Fruit fly (Drosophila melanogaster): ENCODE data around the gene D12.
A peak's percentile ranks its signal among the peaks of the same experiment; 100 is the strongest.

The D12 gene

DNA sequence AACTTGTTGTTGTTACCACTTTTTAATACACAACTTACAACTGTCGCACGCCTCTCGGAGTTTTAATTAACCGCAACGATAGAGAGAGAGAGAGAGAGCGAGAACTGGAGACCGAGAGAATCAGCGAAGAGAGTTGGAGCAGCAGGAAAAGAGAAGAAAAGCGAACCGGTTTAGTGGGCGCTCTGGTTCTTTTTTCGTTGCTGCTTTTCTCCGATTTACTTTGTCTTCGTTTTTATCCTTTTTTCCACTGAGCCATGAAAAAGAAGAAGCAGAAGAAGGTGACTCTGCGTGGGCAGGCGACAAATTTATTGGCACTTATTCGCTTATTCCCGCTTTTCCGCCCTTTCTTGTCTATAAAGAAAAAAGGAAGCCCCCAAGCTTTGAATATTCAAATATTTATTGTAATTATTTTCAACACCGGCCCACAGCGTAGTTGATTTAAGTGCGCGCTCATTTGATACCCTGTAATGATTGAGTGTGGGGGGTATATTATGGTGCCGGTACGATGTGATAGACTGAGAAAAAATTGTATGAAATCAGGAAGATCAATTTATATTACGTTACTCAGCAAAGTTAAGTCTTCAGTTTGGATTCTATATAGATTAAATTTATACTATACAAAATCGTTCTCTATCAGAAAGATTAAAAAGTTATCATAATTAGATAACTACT, 16.8 kb downstream of the D12 start:
- TF ChIP-seq CG17801 (GFP tag; optimal IDR thresholded peaks at IDR 0.05; ENCODE audit: partially characterized antibody) = no peak

DNA sequence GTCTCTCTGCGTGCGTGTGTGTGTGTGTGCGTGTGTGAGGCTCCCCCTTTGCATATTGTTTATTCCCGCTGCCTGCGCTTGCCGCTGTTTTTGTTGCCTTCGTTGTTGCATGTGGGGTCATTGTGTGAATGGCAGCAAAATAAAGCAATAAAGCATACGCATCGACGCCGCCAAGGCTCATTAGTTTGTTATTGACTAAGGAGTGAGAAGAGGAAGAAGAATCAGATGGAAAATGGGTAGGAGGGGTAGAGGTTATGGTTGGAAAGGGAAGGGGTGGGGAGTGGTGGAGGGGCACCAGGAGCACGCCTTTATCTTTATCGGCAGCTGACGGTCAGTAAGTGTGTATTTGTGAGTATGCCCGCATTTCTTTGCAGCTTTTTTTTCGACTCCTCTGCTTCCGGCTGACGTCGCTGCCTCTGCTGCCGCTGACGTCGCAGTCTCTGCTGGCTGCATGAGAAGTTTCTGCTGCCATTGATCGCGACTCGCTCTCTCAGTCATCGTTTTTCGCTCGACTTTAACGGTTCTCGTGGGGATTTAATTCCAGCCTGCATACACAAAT, 17.7 kb downstream of the D12 start:
- no peak for TF ChIP-seq CG17801 (GFP tag; optimal IDR thresholded peaks at IDR 0.05; ENCODE audit: partially characterized antibody)

DNA sequence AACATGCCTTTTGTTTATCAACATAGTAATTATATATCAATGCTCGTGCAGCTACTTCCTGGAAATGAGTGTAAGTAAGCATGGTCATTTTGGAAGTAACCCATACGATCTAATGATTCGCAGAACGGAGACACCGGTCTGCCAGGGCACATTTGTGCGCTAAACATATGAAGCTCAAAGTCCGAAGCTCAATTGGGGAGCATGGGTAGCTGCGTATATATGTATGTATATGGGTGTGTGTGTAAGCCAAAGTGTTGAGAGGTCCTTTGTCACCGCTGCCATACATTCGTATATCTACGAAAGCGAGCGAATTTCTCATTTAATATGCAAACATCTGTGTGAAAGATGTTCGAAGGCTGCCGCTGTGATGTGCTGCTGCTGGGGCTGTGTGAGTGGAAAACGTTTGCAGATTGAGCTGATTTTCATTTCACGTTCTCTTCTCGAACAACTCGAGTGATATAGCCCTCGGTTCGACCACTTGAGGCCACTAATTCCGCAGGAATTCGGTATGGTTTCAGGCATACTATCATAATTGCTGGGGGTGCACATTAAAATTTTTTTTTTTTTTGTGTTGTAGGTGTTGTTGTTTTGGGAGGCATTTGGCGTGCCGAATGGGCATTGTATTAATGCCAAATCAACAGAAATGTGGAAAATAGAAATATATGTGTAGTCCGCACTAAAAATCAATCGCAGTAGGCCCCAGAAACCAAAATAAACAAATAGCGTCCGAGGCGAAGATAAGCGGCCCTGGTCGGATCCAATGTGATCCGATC, 18.9 kb downstream of the D12 start:
- TF ChIP-seq CG17801 (GFP tag; optimal IDR thresholded peaks at IDR 0.05; ENCODE audit: partially characterized antibody) = no peak

DNA sequence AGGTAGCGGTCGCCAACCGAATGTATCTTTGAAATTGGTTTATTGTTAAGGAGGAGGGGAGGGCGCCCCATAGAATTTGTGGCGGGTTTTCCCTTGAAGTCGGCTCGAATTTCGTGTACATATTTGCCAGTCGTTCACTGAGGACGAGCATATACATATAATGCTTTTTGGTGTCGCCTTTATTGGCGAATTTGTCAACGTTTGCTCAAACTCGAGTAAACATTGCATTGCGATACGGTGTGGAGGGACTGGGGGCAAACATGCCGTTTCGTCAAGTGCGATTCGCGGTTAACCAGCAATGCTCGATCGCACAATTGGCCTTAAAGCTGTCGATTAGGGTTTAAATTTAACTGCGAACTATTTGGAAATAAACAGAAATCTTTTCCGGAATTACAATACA, 19.6 kb downstream of the D12 start:
- no peak for TF ChIP-seq CG17801 (GFP tag; optimal IDR thresholded peaks at IDR 0.05; ENCODE audit: partially characterized antibody)

DNA sequence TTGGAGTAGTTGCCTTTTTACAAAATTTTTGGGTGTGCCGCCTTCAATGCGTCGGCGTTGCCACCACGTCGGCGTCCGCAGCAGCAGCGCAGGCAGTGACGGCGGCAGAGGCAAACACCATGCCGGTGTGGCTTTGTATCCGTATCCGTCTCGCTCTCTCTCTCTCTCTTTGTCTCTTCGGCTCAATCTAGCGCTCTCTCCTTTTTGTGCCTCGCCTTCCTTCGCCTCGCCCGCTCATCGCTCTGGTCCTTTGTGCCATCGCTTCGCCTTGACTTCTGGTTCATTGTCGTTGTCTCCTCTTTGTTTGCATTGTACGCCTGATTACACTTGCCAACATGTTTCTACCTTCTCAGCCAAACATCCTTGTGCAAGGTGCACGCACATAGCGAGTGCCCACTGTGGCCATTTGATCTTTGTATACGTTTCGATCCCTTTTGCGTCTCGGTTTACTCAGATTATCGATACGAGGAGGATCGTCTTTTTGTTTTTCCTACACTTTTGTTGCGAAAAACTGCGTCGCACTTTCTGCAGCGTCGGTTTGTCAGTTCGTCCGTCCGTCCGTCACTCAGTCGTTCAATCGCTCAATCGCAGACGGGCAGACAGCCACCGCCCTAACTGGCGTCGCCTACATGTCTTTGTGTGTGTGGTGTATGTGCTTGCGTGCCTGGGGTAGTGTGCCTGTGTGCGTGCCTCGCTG, 20.7 kb downstream of the D12 start:
- peak; percentile 41 for TF ChIP-seq CG17801 (GFP tag; optimal IDR thresholded peaks at IDR 0.05; ENCODE audit: partially characterized antibody)

DNA sequence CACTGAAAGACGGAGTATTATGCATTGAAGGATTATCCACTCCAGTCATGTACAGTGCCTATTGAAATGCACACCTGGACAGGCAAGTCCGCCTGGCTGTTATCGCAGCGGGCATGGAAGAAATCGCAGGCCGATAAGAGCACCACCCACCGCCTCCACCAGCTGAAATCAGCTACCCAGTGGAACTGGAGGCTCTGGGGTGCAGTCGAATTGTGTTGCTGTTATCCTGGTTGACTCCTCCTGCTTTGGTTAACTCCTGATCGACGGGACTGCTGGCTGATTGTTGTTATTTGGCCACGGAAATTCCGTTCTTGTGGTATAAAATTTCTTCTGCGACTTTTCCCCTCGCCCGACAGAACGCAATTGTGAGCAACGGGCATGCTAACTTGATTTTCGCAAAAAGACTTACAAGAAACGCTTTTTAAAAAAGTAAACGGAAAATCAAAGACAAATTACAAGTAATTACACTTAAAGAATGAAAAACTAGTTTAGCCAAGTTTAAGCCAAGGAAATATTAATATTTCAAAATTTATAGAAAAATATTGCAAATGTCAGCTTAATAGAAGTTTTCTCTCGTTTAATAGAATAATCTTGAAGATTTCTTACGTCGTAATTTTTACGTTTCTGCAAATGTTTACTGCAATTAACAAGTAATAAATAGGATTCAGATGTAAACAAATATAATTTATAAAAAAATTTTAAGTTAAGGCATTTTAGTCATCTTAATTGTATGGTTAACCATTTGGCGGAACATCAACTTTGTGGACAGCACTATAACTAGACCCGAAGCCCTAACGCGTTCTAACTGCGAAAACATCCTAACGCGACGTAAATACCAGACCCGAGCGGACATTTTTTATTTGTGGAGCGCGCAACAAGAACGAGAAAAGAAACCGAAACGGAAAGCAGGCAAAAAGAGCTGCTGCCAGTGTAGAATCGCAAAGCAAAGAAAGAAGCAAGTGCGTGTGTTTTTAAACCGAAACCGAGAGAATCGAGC, 22.0 kb downstream of the D12 start, which contains the start of the genes CG13398 and Akap200:
Gene CG13398, minus strand, starts transcription at position 370 of the 997 bp plus-strand sequence.
Gene Akap200, plus strand, starts transcription at position 804 of the 997 bp plus-strand sequence.
- TF ChIP-seq CG17801 (GFP tag; optimal IDR thresholded peaks at IDR 0.05; ENCODE audit: partially characterized antibody) = peak; percentile 70

DNA sequence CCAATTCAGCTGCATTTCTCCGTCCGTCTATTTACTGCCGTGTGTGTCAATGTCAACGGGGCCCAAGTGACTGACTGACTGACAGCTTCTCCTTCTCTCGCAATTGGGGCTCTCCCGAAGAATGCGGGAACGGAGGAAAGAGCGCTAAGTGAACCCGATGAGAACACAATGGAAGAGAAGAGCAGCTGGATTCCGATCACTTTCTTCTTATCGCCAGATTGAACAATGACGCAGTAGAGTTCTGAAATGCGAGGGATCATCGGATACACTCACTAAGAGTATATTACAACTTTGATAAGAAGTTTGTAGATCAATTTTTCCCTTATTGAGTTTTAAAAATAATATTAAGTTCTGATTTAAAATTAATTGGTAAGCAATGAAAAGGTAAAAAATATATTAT, 25.6 kb downstream of the D12 start, which contains the start of gene Naglu:
Gene Naglu, minus strand, starts transcription at position 339 of the 400 bp plus-strand sequence.
- no peak for TF ChIP-seq CG17801 (GFP tag; optimal IDR thresholded peaks at IDR 0.05; ENCODE audit: partially characterized antibody)

DNA sequence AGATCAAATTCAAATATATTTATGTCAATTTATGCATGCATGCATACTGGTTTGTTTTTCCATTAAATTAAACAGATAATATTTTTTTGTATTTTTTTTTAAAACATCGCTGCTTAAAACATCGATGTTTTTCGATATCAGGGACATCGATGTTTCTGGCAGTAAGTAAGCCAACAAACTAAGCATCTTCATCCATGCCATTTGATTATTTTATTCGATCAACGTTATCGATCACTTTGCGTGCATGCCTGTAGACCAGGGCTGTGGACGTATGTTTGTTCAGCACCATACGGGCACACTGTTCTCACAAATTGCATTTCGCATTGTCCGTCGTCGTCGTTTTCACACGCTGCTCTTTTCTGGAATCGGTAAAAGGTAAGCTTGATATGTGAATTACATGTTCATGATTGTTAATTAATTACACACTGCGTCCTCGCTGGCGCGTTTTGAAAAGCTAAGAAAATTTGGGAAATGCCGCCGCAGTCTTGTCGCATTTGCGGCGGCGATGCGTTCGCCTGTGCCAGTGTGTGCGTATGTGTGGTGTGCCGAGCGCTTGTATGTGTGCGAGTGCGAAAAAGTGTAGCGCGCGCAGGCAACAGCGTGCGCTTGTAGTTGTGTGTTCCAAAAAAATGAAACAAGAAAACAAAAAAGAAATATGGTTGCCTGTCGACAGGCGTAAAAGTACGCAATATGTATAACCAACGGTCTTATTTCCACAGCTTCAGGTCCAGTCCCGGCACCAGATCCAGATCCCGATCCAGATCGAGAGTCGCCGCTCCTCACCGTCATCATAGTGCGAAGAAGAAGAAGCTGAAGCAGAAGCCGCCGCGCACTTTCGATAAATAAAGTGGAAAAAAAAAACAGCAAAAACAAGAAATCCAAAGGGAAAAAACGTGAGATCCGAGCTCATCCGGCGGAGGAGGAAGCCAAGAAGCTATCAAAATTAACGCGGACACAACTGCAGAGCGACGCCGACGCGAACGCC, 33.6 kb downstream of the D12 start, which contains the start of gene emb:
Gene emb, plus strand, starts transcription at position 288 of the 985 bp plus-strand sequence.
- peak; percentile 67 for TF ChIP-seq CG17801 (GFP tag; optimal IDR thresholded peaks at IDR 0.05; ENCODE audit: partially characterized antibody)

DNA sequence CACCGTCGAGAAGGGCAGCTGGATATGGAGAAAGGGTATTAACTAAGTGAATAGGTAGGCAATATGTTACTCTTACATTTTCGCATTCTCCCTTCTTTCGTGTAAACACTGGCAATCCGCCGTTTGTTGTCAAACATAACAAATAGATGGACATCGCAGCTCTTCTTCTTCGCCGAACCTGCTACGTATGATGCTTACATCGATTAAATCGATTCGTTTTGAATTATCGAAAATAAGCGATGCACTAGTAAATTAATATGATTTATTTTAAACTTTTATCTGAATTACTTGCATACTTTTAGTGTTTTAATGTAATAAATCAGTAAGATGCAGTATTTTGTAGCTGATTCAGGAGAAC, 34.3 kb downstream of the D12 start, which contains the start of gene fy:
Gene fy, minus strand, starts transcription at position 353 of the 358 bp plus-strand sequence.
- TF ChIP-seq CG17801 (GFP tag; optimal IDR thresholded peaks at IDR 0.05; ENCODE audit: partially characterized antibody) = no peak

DNA sequence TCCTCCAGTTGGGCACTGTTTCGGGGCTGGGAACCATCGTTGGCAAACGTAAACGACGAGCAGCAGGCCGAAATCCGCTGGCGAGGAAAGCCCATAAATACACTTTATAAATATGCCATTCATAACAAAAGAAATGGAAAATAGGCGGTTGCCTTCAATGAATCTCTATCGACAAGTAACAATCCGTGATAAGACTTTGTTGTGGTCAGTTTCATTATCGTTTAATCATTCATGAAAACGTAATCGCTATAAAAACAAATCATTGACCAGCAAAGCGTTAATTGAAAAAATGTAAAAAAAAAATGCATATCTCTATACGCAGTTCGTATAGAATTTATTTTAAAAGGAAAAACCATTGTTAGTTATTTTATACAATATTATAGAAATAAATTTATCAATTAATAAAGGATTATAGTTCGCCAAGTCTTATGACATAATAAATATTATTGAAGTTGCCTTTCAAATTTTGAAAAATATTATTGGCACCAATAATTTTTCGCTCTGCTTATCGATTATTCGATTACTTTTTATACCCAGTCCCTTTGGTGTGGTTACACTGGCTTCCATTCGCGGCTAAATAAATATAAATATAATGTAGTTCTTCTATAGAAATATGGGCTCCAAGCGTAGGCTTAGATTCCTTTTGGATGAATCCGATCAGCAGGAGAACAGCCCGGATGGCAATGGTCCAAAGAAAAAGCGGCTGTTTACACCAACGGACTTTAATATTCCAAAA, 37.1 kb downstream of the D12 start, which contains the start of gene CG31898:
Gene CG31898, plus strand, starts transcription at position 559 of the 736 bp plus-strand sequence.
- no peak for TF ChIP-seq CG17801 (GFP tag; optimal IDR thresholded peaks at IDR 0.05; ENCODE audit: partially characterized antibody)

DNA sequence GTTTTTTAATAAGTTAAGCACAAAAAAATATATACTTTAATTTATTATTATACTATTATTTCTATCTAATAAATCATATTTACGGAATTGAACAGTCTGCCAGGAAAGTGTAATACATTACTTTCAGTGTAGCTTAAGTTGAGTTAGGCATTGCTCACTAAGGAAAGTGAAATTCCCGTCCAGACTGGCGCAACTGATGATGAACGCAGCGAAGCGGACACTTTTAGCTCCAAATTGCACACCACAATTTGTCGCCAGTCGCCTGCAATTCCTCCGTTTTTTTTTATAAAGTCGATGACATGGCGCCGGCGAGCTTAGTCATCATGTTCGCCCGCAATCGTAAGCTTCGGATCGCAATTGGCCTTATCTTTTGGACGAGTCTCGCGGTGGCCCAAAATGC, 38.4 kb downstream of the D12 start, which contains the start of gene CG13386:
Gene CG13386, plus strand, starts transcription at position 301 of the 400 bp plus-strand sequence.
- TF ChIP-seq CG17801 (GFP tag; optimal IDR thresholded peaks at IDR 0.05; ENCODE audit: partially characterized antibody) = no peak

All from ovary, adult (tissue).